Fruit fly (Drosophila melanogaster): ENCODE data around the gene Glyat.
"Not testable (repeated sequence)": the region's sequence is repeated elsewhere in the genome, so short reads cannot be mapped to it uniquely, and the experiment has no call there.

Glyat gene

DNA sequence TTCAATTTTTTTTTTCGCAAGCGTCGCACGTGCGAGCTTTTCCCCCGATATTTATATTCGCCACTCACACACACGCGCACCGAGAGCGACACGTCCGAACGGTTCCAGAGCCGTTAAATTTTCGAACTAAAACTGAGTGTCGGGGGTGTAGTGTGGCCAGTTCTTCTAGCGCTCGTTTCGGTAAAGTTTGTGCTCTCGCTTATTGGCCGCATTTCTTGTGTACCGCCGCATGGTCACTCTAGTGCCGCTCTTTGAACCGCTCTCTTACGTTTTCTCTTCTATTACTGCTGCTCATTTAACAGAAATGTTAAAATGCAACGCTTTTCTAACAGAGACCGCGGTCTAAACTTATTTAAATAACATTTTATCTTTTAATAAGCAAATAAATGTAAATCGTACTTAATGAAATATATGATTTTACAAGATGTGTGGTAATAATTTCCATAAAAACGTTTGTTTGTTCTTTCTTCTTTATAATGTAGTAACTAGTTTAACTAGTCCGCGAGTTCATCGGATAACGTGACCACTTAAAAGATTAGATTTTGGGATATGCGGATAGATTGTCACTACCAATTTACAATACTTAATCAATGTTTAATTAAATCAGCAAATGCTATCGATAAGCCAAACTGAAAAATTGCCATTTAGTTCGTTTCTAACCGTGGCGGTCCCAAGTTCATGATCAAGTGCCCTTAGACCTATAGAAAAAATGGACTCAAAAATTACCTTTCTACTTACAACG, 26.2 kb downstream of the Glyat start, which contains the start of gene Snoo (continued):
- TF ChIP-seq CG11762 (GFP tag; optimal IDR thresholded peaks at IDR 0.05; ENCODE audit: insufficient read depth) = no peak
- TF ChIP-seq CG10631 (GFP tag; optimal IDR thresholded peaks at IDR 0.05) = no peak
- no peak for TF ChIP-seq Eip93F (GFP tag; optimal IDR thresholded peaks at IDR 0.05)
- no peak for TF ChIP-seq Ets96B (tag; optimal IDR thresholded peaks at IDR 0.05)
- TF ChIP-seq CG34406 (GFP tag; optimal IDR thresholded peaks at IDR 0.05) = no peak
- TF ChIP-seq Eip78C (GFP tag) = peak; percentile 75
- TF ChIP-seq CG15336 (GFP tag; IDR thresholded peaks at IDR 0.05) = peak; percentile 39; the same call in 1 of the 2 replicates
- TF ChIP-seq svp (GFP tag) = peak; percentile 56
- no peak for TF ChIP-seq fkh (GFP tag; optimal IDR thresholded peaks at IDR 0.05)
- no peak for TF ChIP-seq CG10669 (GFP tag; optimal IDR thresholded peaks at IDR 0.05)
- TF ChIP-seq CG3919 (GFP tag; optimal IDR thresholded peaks at IDR 0.05) = peak; percentile 43
- no peak for TF ChIP-seq achi (GFP tag; optimal IDR thresholded peaks at IDR 0.05)
- no peak for TF ChIP-seq CG6854 (GFP tag; optimal IDR thresholded peaks at IDR 0.05)
- TF ChIP-seq Sox102F (GFP tag; optimal IDR thresholded peaks at IDR 0.05) = no peak

DNA sequence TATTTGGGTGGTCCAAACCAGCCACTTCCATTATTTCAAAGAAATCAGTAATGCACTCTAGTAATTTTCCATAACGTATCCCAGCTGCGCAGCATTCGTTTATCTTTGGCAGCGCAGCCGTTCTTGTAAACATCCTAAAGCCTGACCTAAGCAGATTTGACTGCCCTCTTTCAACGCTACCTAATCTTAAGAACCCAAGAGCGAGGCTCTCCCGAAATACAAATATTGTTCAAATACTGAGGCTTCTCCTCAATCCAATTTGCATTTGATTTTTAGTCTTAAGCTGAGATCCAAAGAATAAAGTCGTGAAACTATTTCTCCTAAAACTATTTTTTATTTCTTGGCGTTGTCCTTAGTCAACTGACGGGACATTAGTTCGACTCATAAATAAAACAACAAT, 26.8 kb downstream of the Glyat start, which contains the start of gene CG7231:
TSS of gene CG7231 (plus strand) at position 301 of the 400 bp plus-strand sequence.
- TF ChIP-seq fkh (GFP tag; optimal IDR thresholded peaks at IDR 0.05); CG1621 (tag; optimal IDR thresholded peaks at IDR 0.05); Sox15 (GFP tag; optimal IDR thresholded peaks at IDR 0.05): not testable (repeated sequence)

DNA sequence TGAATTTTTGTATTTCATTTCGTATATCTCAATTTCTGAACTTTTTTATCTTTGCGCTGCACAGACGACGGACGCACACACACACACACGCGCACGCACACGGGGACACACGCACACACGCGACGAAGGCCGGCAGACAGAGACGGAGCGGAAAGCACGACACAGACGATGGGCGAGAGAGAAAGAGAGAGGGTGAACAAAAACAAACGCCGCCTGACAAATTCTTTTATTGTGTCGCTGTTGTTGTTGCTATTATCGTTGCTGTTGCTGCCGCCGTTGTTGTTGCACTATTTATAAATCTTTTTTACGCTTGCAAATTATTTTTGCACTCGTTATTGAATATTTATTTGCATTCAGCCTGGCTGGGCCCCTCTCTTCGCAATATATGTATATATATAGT, 33.7 kb downstream of the Glyat start:
- TF ChIP-seq spab (GFP tag; optimal IDR thresholded peaks at IDR 0.05) (no peak), ss (GFP tag; optimal IDR thresholded peaks at IDR 0.05) (peak; percentile 9 to 63), CG16779 (tag; optimal IDR thresholded peaks at IDR 0.05) (no peak), svp (GFP tag) (peak; percentile 31), Eip78C (GFP tag) (peak; percentile 24), CG3919 (GFP tag; optimal IDR thresholded peaks at IDR 0.05) (no peak), dsx (GFP tag; optimal IDR thresholded peaks at IDR 0.05; ENCODE audit: poor library complexity, severe bottlenecking) (peak; percentile 11), CG31627 (GFP tag; optimal IDR thresholded peaks at IDR 0.05) (no peak), fd59A (GFP tag; optimal IDR thresholded peaks at IDR 0.05) (no peak), CG34406 (GFP tag; optimal IDR thresholded peaks at IDR 0.05) (no peak), Smox (GFP tag; optimal IDR thresholded peaks at IDR 0.05) (no peak), CG15336 (GFP tag; IDR thresholded peaks at IDR 0.05) (no peak), fkh (GFP tag; optimal IDR thresholded peaks at IDR 0.05) (peak; percentile 19), CG8119 (GFP tag; IDR thresholded peaks at IDR 0.05) (no peak), Blimp-1 (GFP tag; optimal IDR thresholded peaks at IDR 0.05) (no peak), Sox14 (GFP tag; optimal IDR thresholded peaks at IDR 0.05) (peak; percentile 52), CG4318 (GFP tag; optimal IDR thresholded peaks at IDR 0.05) (no peak), Ets96B (tag; optimal IDR thresholded peaks at IDR 0.05) (no peak), cyc (GFP tag; optimal IDR thresholded peaks at IDR 0.05) (no peak), Hr38 (GFP tag; optimal IDR thresholded peaks at IDR 0.05) (no peak), eg (GFP tag; IDR thresholded peaks at IDR 0.05) (peak; percentile 45; the same call in 1 of the 3 replicates)

- TF ChIP-seq dsx (GFP tag; optimal IDR thresholded peaks at IDR 0.05; ENCODE audit: poor library complexity, severe bottlenecking) (peak; percentile 100), Ets96B (tag; optimal IDR thresholded peaks at IDR 0.05) (peak; percentile 39), CG15336 (GFP tag; IDR thresholded peaks at IDR 0.05) (no peak), topi (GFP tag; optimal IDR thresholded peaks at IDR 0.05) (peak; percentile 61), CG32006 (GFP tag; optimal IDR thresholded peaks at IDR 0.05) (peak; percentile 58), CG8119 (GFP tag; IDR thresholded peaks at IDR 0.05) (no peak), esn (GFP tag; optimal IDR thresholded peaks at IDR 0.05) (peak; percentile 88), Smox (GFP tag; optimal IDR thresholded peaks at IDR 0.05) (peak; percentile 69), CG7368 (GFP tag; optimal IDR thresholded peaks at IDR 0.05) (no peak), CG11294 (GFP tag; IDR thresholded peaks at IDR 0.05) (no peak), CG4318 (GFP tag; optimal IDR thresholded peaks at IDR 0.05) (no peak), svp (GFP tag) (peak; percentile 89), CG1621 (tag; optimal IDR thresholded peaks at IDR 0.05) (peak; percentile 7), eg (GFP tag; IDR thresholded peaks at IDR 0.05) (0 out of 3 replicates have a peak, but pooled peaks have one; percentile 24), CG9139 (GFP tag; optimal IDR thresholded peaks at IDR 0.05) (peak; percentile 5), Hr4 (GFP tag; optimal IDR thresholded peaks at IDR 0.05) (peak; percentile 43), CG8632 (GFP tag; optimal IDR thresholded peaks at IDR 0.05) (peak; percentile 45), CG11902 (GFP tag; optimal IDR thresholded peaks at IDR 0.05) (peak; percentile 48), CG6276 (GFP tag; optimal IDR thresholded peaks at IDR 0.05) (no peak), fd59A (GFP tag; optimal IDR thresholded peaks at IDR 0.05) (peak; percentile 42), achi (GFP tag; optimal IDR thresholded peaks at IDR 0.05) (peak; percentile 54), CG16779 (tag; optimal IDR thresholded peaks at IDR 0.05) (no peak), Eip75B (GFP tag; optimal IDR thresholded peaks at IDR 0.05) (peak; percentile 65)
Measured at dm6 chr2L:7973470-7974207, 36.8 kb downstream of the Glyat start.

Data from whole organism, prepupa.